Fruit fly (Drosophila melanogaster): ENCODE data around the gene BBS5.

BBS5 gene

DNA sequence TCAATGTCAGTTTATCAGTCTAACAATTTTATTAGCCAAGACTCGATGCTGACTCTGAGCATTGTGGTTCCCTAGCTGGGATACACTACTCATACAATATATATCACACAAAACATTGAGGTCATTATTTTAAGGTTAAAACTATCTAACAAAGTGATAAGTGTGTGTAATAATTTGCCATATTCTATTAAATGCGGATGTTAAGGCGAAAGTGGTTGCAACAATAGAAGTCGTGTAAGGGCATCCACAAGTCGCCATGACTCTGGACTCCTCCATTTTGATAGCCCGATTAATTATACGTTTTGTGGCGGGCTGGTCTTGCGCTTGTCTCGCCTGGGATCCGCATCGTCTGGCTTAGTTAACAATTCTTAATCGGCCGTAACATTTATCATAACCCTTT, 30.7 kb downstream of the BBS5 start:
- TF ChIP-seq CG8944 (GFP tag; optimal IDR thresholded peaks at IDR 0.05) = no peak
- TF ChIP-seq CG9609 (GFP tag; optimal IDR thresholded peaks at IDR 0.05) = no peak
- no peak for TF ChIP-seq CG8478 (optimal IDR thresholded peaks at IDR 0.05)
- no peak for TF ChIP-seq CG12299 (tag; optimal IDR thresholded peaks at IDR 0.05)
- peak; percentile 58 for TF ChIP-seq CG9727 (GFP tag; optimal IDR thresholded peaks at IDR 0.05)
- peak; percentile 64 for TF ChIP-seq CG10959 (GFP tag; IDR thresholded peaks at IDR 0.05)
- TF ChIP-seq B-H1 (GFP tag; IDR thresholded peaks at IDR 0.05) = no peak
- no peak for TF ChIP-seq CG17568 (GFP tag; optimal IDR thresholded peaks at IDR 0.05)
- TF ChIP-seq ken (GFP tag; IDR thresholded peaks at IDR 0.05) = peak; percentile 62
- TF ChIP-seq CG2875 (GFP tag; optimal IDR thresholded peaks at IDR 0.05) = peak; percentile 37
- no peak for TF ChIP-seq slbo (GFP tag; IDR thresholded peaks at IDR 0.05)
- no peak for TF ChIP-seq ab (GFP tag; optimal IDR thresholded peaks at IDR 0.05)
- TF ChIP-seq Hr39 (optimal IDR thresholded peaks at IDR 0.05) = no peak
- peak; percentile 60 for TF ChIP-seq Vsx1 (GFP tag; optimal IDR thresholded peaks at IDR 0.05)
- TF ChIP-seq sens (GFP tag) = peak; percentile 92
- TF ChIP-seq H2.0 (GFP tag; IDR thresholded peaks at IDR 0.05) = peak; percentile 22; the same call in 1 of the 2 replicates
- TF ChIP-seq Myb (GFP tag; optimal IDR thresholded peaks at IDR 0.05) = no peak
- TF ChIP-seq CG1529 (GFP tag; optimal IDR thresholded peaks at IDR 0.05) = peak; percentile 37
- TF ChIP-seq ftz-f1 (GFP tag; optimal IDR thresholded peaks at IDR 0.05) = no peak
- TF ChIP-seq CG34376 (GFP tag; optimal IDR thresholded peaks at IDR 0.05) = no peak
- no peak for TF ChIP-seq CG33213 (GFP tag; optimal IDR thresholded peaks at IDR 0.05)
- TF ChIP-seq CG12659 (GFP tag; optimal IDR thresholded peaks at IDR 0.05) = no peak
- TF ChIP-seq Xrp1 (GFP tag; IDR thresholded peaks at IDR 0.05) = peak; percentile 56; the same call in 1 of the 2 replicates
- TF ChIP-seq disco-r (GFP tag; optimal IDR thresholded peaks at IDR 0.05) = no peak
- no peak for TF ChIP-seq CG31224 (GFP tag; IDR thresholded peaks at IDR 0.05)
- TF ChIP-seq Dfd (GFP tag; optimal IDR thresholded peaks at IDR 0.05) = no peak
- no peak for TF ChIP-seq mam (GFP tag; optimal IDR thresholded peaks at IDR 0.05)
- peak; percentile 4 for TF ChIP-seq Dad (GFP tag; optimal IDR thresholded peaks at IDR 0.05)
- TF ChIP-seq Elba2 (GFP tag; optimal IDR thresholded peaks at IDR 0.05) = no peak
- no peak for TF ChIP-seq Ets97D (GFP tag; optimal IDR thresholded peaks at IDR 0.05)
- TF ChIP-seq CG31441 (GFP tag; IDR thresholded peaks at IDR 0.05) = no peak
- TF ChIP-seq grau (tag; optimal IDR thresholded peaks at IDR 0.05) = no peak
- no peak; the same call in 1 of the 2 replicates for TF ChIP-seq CG14014 (GFP tag; IDR thresholded peaks at IDR 0.05)
- TF ChIP-seq CG18262 (tag; optimal IDR thresholded peaks at IDR 0.05) = peak; percentile 75
- peak; percentile 8 for TF ChIP-seq NC2β (GFP tag; optimal IDR thresholded peaks at IDR 0.05)
- no peak for TF ChIP-seq Hey (tag; optimal IDR thresholded peaks at IDR 0.05)
- no peak for TF ChIP-seq nau (GFP tag; optimal IDR thresholded peaks at IDR 0.05)
- no peak for TF ChIP-seq CG32767 (GFP tag; IDR thresholded peaks at IDR 0.05)
- no peak for TF ChIP-seq CG32532 (GFP tag; IDR thresholded peaks at IDR 0.05)
- TF ChIP-seq wek (GFP tag; optimal IDR thresholded peaks at IDR 0.05) = no peak
- no peak for TF ChIP-seq unpg (GFP tag; optimal IDR thresholded peaks at IDR 0.05)
- TF ChIP-seq CG2116 (GFP tag; optimal IDR thresholded peaks at IDR 0.05) = no peak
- TF ChIP-seq Doc2 (GFP tag; IDR thresholded peaks at IDR 0.05) = no peak
- TF ChIP-seq CG7839 (tag; optimal IDR thresholded peaks at IDR 0.05) = no peak
- peak; percentile 15 for TF ChIP-seq CG15696 (tag; optimal IDR thresholded peaks at IDR 0.05)
- peak; percentile 28 for TF ChIP-seq Six4 (GFP tag; optimal IDR thresholded peaks at IDR 0.05)
- no peak for TF ChIP-seq CG7357 (GFP tag; IDR thresholded peaks at IDR 0.05)
- no peak for TF ChIP-seq Taf1 (GFP tag; IDR thresholded peaks at IDR 0.05)
- TF ChIP-seq luna (GFP tag; optimal IDR thresholded peaks at IDR 0.05) = no peak
- no peak for TF ChIP-seq CG9797 (GFP tag; optimal IDR thresholded peaks at IDR 0.05)
- TF ChIP-seq HmgD (GFP tag; optimal IDR thresholded peaks at IDR 0.05) = no peak
- TF ChIP-seq CG16779 (GFP tag; IDR thresholded peaks at IDR 0.05) = no peak
- TF ChIP-seq CG15073 (GFP tag; optimal IDR thresholded peaks at IDR 0.05) = no peak
- no peak for TF ChIP-seq hb (GFP tag; IDR thresholded peaks at IDR 0.05; ENCODE audit: partially characterized antibody)
